Worm (Caenorhabditis elegans): ENCODE measurements around the gene F35H10.3.

ce11 chrIV:8301925-8302324, 23.8 kb upstream of the F35H10.3 start:
- TF ChIP-seq ama-1 (optimal IDR thresholded peaks at IDR 0.05) (no peak), hnd-1 (tag; optimal IDR thresholded peaks at IDR 0.05) (no peak), scrt-1 (GFP tag; IDR thresholded peaks at IDR 0.05) (no peak), sea-1 (GFP tag; conservative IDR thresholded peaks at IDR 0.05) (no peak), B0310.2 (tag; optimal IDR thresholded peaks at IDR 0.05) (no peak), flt-1 (GFP tag; IDR thresholded peaks at IDR 0.05) (no peak), F13C5.2 (tag; optimal IDR thresholded peaks at IDR 0.05) (no peak), tbx-11 (GFP tag; IDR thresholded peaks at IDR 0.05) (no peak)
